Fruit fly (Drosophila melanogaster) whole organism, pupa: ENCODE measurements around the gene CG31050.

Experiments used
- CG12605 ChIP-seq: fragments of 200-800 bp; sonication (Bioruptor generic); IDR thresholded peaks from 2 replicates; pipeline ENCODE4 v1.3.6; 2022; ENCODE audit warnings: missing biosample characterization, missing genetic modification characterization
- CG13204 ChIP-seq: fragments of 200-800 bp; sonication (Bioruptor generic); optimal IDR thresholded peaks from 2 replicates; lab custom pipeline; 2018; ENCODE audit warnings: missing biosample characterization, mild to moderate bottlenecking, missing genetic modification characterization, moderate library complexity
- CG17806 ChIP-seq: fragments of 200-800 bp; sonication (Bioruptor generic); optimal IDR thresholded peaks from 2 replicates; lab custom pipeline; 2018; ENCODE audit warnings: missing biosample characterization, mild to moderate bottlenecking, missing genetic modification characterization, moderate library complexity
- CG34367 ChIP-seq: fragments of 200-800 bp; sonication (Bioruptor generic); optimal IDR thresholded peaks from 2 replicates; lab custom pipeline; 2018; ENCODE audit warnings: missing biosample characterization, mild to moderate bottlenecking, missing genetic modification characterization
- CG4496 ChIP-seq: fragments of 200-800 bp; sonication (Bioruptor generic); IDR thresholded peaks from 3 replicates; pipeline ENCODE4 v1.3.6; 2022; ENCODE audit warnings: missing biosample characterization, missing genetic modification characterization
- CG8301 ChIP-seq: fragments of 200-800 bp; sonication (Bioruptor generic); optimal IDR thresholded peaks from 2 replicates; lab custom pipeline; 2018; ENCODE audit warnings: missing biosample characterization, mild to moderate bottlenecking, missing genetic modification characterization
- CG9948 ChIP-seq: fragments of 200-800 bp; sonication (Bioruptor generic); optimal IDR thresholded peaks from 2 replicates; lab custom pipeline; 2018; ENCODE audit warnings: missing biosample characterization, mild to moderate bottlenecking, missing genetic modification characterization, moderate library complexity
- D1 ChIP-seq: fragments of 200-800 bp; sonication (Bioruptor generic); optimal IDR thresholded peaks from 2 replicates; lab custom pipeline; 2018; ENCODE audit warnings: missing biosample characterization, mild to moderate bottlenecking, missing genetic modification characterization, moderate library complexity
- EcR ChIP-seq: fragments of 200-800 bp; sonication (Bioruptor generic); optimal IDR thresholded peaks from 3 replicates; lab custom pipeline; 2019; ENCODE audit warnings: missing biosample characterization, missing genetic modification characterization, mild to moderate bottlenecking, moderate library complexity, missing genetic modification reagents
- fd96Ca ChIP-seq: fragments of 200-800 bp; sonication (Bioruptor generic); IDR thresholded peaks from 3 replicates; pipeline ENCODE4 v1.3.6; 2022; ENCODE audit warnings: missing biosample characterization, missing genetic modification characterization
- rn ChIP-seq: fragments of 200-800 bp; sonication (Bioruptor generic); IDR thresholded peaks from 2 replicates; pipeline ENCODE4 v1.3.6; 2022; ENCODE audit warnings: missing biosample characterization, missing genetic modification characterization

dm6 chr3R:28623564-28623963 lies 26.7 kb downstream of the CG31050 start:
- TF ChIP-seq fd96Ca (GFP tag; lab: Robert Waterston, UW), result no peak
- TF ChIP-seq rn (GFP tag; lab: Robert Waterston, UW), result no peak
- TF ChIP-seq CG12605 (GFP tag; lab: Robert Waterston, UW), result no peak
- TF ChIP-seq CG34367 (tag; lab: Kevin White, UChicago), result peak; percentile 36
- peak; percentile 40 for TF ChIP-seq CG17806 (tag; lab: Kevin White, UChicago)
- peak; percentile 75; the same call in 2 of the 3 replicates for TF ChIP-seq CG4496 (GFP tag; lab: Robert Waterston, UW)
- no peak for TF ChIP-seq CG13204 (GFP tag; lab: Kevin White, UChicago)
- TF ChIP-seq EcR, result no peak
- no peak for TF ChIP-seq D1 (tag; lab: Kevin White, UChicago)
- TF ChIP-seq CG9948 (tag; lab: Kevin White, UChicago), result peak; percentile 36
- TF ChIP-seq CG8301, result peak; percentile 45
